Fruit fly (Drosophila melanogaster): ENCODE results near the gene lmgA.

Gene lmgA

dm6 chr2L:8534515-8535295 lies 6.3 kb upstream of the lmgA start (continued):
- TF ChIP-seq CG3995 (GFP tag; optimal IDR thresholded peaks at IDR 0.05) (peak; percentile 20), Dek (tag; optimal IDR thresholded peaks at IDR 0.05) (peak; percentile 92), sens (GFP tag) (peak; percentile 99), pho (GFP tag; optimal IDR thresholded peaks at IDR 0.05) (no peak), Mad (GFP tag; optimal IDR thresholded peaks at IDR 0.05) (peak; percentile 93), yki (optimal IDR thresholded peaks at IDR 0.05) (peak; percentile 27), fd102C (GFP tag; optimal IDR thresholded peaks at IDR 0.05) (peak; percentile 6), CG17612 (GFP tag; IDR thresholded peaks at IDR 0.05) (peak; percentile 71), Hr78 (GFP tag; optimal IDR thresholded peaks at IDR 0.05) (peak in 1 of 2 experiments; percentile 86), CG3281 (GFP tag; optimal IDR thresholded peaks at IDR 0.05) (peak; percentile 90), Abd-B (GFP tag; optimal IDR thresholded peaks at IDR 0.05) (peak; percentile 96), ttk (GFP tag; IDR thresholded peaks at IDR 0.05) (peak; percentile 95), CG16815 (GFP tag; optimal IDR thresholded peaks at IDR 0.05) (peak; percentile 88), CG6683 (GFP tag; optimal IDR thresholded peaks at IDR 0.05) (peak; percentile 79), Fer2 (tag; optimal IDR thresholded peaks at IDR 0.05) (peak; percentile 87), zfh1 (GFP tag; IDR thresholded peaks at IDR 0.05) (peak; percentile 95), Hmr (GFP tag; optimal IDR thresholded peaks at IDR 0.05) (peak; percentile 88), CG8944 (GFP tag; optimal IDR thresholded peaks at IDR 0.05) (peak; percentile 69), CG2889 (GFP tag; IDR thresholded peaks at IDR 0.05) (peak; percentile 77; the same call in 2 of the 3 replicates), oc (tag; optimal IDR thresholded peaks at IDR 0.05) (peak; percentile 98), chm (GFP tag; IDR thresholded peaks at IDR 0.05) (peak; percentile 88), fd64A (GFP tag; optimal IDR thresholded peaks at IDR 0.05) (peak; percentile 97), Gsc (GFP tag; IDR thresholded peaks at IDR 0.05) (no peak), MESR4 (GFP tag; optimal IDR thresholded peaks at IDR 0.05) (peak; percentile 51), cas (GFP tag; IDR thresholded peaks at IDR 0.05) (peak; percentile 74), sens-2 (GFP tag; IDR thresholded peaks at IDR 0.05) (peak; percentile 88), CG14441 (GFP tag; IDR thresholded peaks at IDR 0.05) (peak; percentile 95), Six4 (GFP tag; optimal IDR thresholded peaks at IDR 0.05) (peak; percentile 88), Camta (GFP tag; optimal IDR thresholded peaks at IDR 0.05) (peak; percentile 79), Oaz (GFP tag; IDR thresholded peaks at IDR 0.05) (peak; percentile 90), Meics (GFP tag; optimal IDR thresholded peaks at IDR 0.05) (peak; percentile 81), gfzf (GFP tag; optimal IDR thresholded peaks at IDR 0.05) (no peak), CG18599 (GFP tag; optimal IDR thresholded peaks at IDR 0.05) (peak; percentile 89), org-1 (GFP tag; optimal IDR thresholded peaks at IDR 0.05) (peak; percentile 93), CG17912 (GFP tag; optimal IDR thresholded peaks at IDR 0.05) (peak; percentile 85), CG34422 (GFP tag; IDR thresholded peaks at IDR 0.05) (peak; percentile 94), Usf (GFP tag; optimal IDR thresholded peaks at IDR 0.05) (peak; percentile 77), insv (GFP tag; optimal IDR thresholded peaks at IDR 0.05) (peak in 1 of 2 experiments; percentile 51), aop (GFP tag; IDR thresholded peaks at IDR 0.05) (peak; percentile 91), CG6765 (GFP tag; optimal IDR thresholded peaks at IDR 0.05) (peak; percentile 64), ssp (GFP tag; IDR thresholded peaks at IDR 0.05) (peak; percentile 87), kni (GFP tag; optimal IDR thresholded peaks at IDR 0.05) (peak; percentile 97), CG2678 (tag; optimal IDR thresholded peaks at IDR 0.05) (peak; percentile 97), peb (GFP tag; IDR thresholded peaks at IDR 0.05) (peak; percentile 95), CG30020 (tag; optimal IDR thresholded peaks at IDR 0.05) (peak; percentile 70), Gug (GFP tag; IDR thresholded peaks at IDR 0.05) (peak; percentile 88), bowl (GFP tag; IDR thresholded peaks at IDR 0.05) (peak; percentile 92), abd-A (tag; optimal IDR thresholded peaks at IDR 0.05) (peak; percentile 86), CG3726 (GFP tag; IDR thresholded peaks at IDR 0.05) (peak; percentile 94)
